Fruit fly (Drosophila melanogaster) S2 (cell line): ENCODE measurements around the gene Sec13.

ENCODE experiments used
- CG8478 ChIP-seq: fragments of >200 bp; optimal IDR thresholded peaks from 2 replicates; lab custom pipeline; 2018
- CTCF ChIP-seq, 2 experiments: fragments of >200 bp; optimal IDR thresholded peaks; 2 replicates each; lab custom pipeline; 2018

dm6 chr3R:23346007-23346681 is 9.9 kb upstream of the Sec13 start, which contains the start of gene pnt:
- TF ChIP-seq CG8478 (lab: Kevin White, UChicago), result no peak
- no peak for TF ChIP-seq CTCF (optimal IDR thresholded peaks at IDR 0.05; lab: Kevin White, UChicago)
